Fruit fly (Drosophila melanogaster) whole organism, adult: ENCODE data around the gene 825-Oak.
"Not testable (repeated sequence)": the region's sequence is repeated elsewhere in the genome, so short reads cannot be mapped to it uniquely, and the experiment has no call there.

Experiments used
- CG11617 ChIP-seq: fragments of 200-800 bp; sonication (Bioruptor generic); optimal IDR thresholded peaks from 2 replicates; lab custom pipeline; 2017; ENCODE audit warnings: mild to moderate bottlenecking, missing biosample characterization, missing genetic modification reagents, missing genetic modification characterization
- CG12768 ChIP-seq: fragments of 200-800 bp; sonication (Bioruptor generic); optimal IDR thresholded peaks from 2 replicates; lab custom pipeline; 2017; ENCODE audit warnings: missing biosample characterization, missing genetic modification characterization, mild to moderate bottlenecking, moderate library complexity, missing genetic modification reagents
- CG33017 ChIP-seq: fragments of 200-800 bp; sonication (Bioruptor generic); optimal IDR thresholded peaks from 2 replicates; lab custom pipeline; 2018; ENCODE audit warnings: missing biosample characterization, mild to moderate bottlenecking, missing genetic modification characterization, moderate library complexity
- CG7045 ChIP-seq: fragments of 200-800 bp; sonication (Bioruptor generic); optimal IDR thresholded peaks from 2 replicates; lab custom pipeline; 2017; ENCODE audit warnings: missing biosample characterization, mild to moderate bottlenecking, missing genetic modification characterization
- CG7101 ChIP-seq: fragments of 200-800 bp; sonication (Bioruptor generic); optimal IDR thresholded peaks from 2 replicates; lab custom pipeline; 2018; ENCODE audit warnings: missing biosample characterization, mild to moderate bottlenecking, missing genetic modification characterization, moderate library complexity
- Clk ChIP-seq: fragments of 200-800 bp; sonication (Bioruptor generic); optimal IDR thresholded peaks from 2 replicates; lab custom pipeline; 2017; ENCODE audit warnings: missing biosample characterization, missing genetic modification characterization
- Crg-1 ChIP-seq: fragments of 200-800 bp; sonication (Bioruptor generic); optimal IDR thresholded peaks from 2 replicates; lab custom pipeline; 2016; ENCODE audit warnings: missing biosample characterization, missing genetic modification characterization
- Hr96 ChIP-seq: fragments of 200-800 bp; sonication (Bioruptor generic); optimal IDR thresholded peaks from 2 replicates; lab custom pipeline; 2016; ENCODE audit warnings: missing biosample characterization, missing genetic modification characterization
- bab1 ChIP-seq: fragments of 200-800 bp; sonication (Bioruptor generic); optimal IDR thresholded peaks from 3 replicates; lab custom pipeline; 2019; ENCODE audit warnings: missing biosample characterization, mild to moderate bottlenecking, missing genetic modification characterization, moderate library complexity
- kay ChIP-seq: fragments of 200-800 bp; sonication (Bioruptor generic); peaks from one replicate; lab custom pipeline; 2016; ENCODE audit warnings: missing biosample characterization, missing genetic modification characterization, borderline replicate concordance
- ovo ChIP-seq: fragments of 200-800 bp; sonication (Bioruptor generic); optimal IDR thresholded peaks from 2 replicates; lab custom pipeline; 2016; ENCODE audit warnings: missing biosample characterization, missing genetic modification characterization
- pad ChIP-seq: fragments of 200-800 bp; sonication (Bioruptor generic); optimal IDR thresholded peaks from 3 replicates; lab custom pipeline; 2017; ENCODE audit warnings: missing biosample characterization, missing genetic modification characterization, mild to moderate bottlenecking, moderate library complexity, missing genetic modification reagents
- tj ChIP-seq: fragments of 200-800 bp; sonication (Bioruptor generic); optimal IDR thresholded peaks from 3 replicates; lab custom pipeline; 2017; ENCODE audit warnings: missing biosample characterization, mild to moderate bottlenecking, missing genetic modification characterization, moderate library complexity
- toe ChIP-seq: fragments of 200-800 bp; sonication (Bioruptor generic); optimal IDR thresholded peaks from 2 replicates; lab custom pipeline; 2016; ENCODE audit warnings: missing biosample characterization, missing genetic modification characterization

DNA sequence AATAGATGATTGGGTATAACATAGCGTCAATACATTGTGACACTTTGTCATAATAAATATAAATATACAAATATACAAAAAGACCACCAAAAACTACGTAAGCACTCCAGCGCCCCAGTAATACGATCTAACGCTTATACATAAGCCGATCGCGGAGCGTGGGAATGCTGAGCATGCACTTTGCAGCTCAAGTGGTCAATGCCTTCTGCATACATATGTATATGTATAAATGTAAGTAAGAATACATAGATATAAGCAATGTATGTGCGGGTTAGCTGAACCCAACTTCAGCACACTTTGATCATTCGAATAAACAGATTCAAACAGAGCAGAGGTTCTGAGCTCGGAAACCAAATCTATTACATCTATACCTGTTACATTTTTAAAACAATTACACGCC, 15.2 kb upstream of the 825-Oak start, which contains the start of gene CG32212:
- not testable (repeated sequence) for TF ChIP-seq CG11617 (GFP tag; lab: Kevin White, UChicago); Hr96; CG7101 (tag; lab: Kevin White, UChicago); kay (GFP tag; lab: Kevin White, UChicago); Crg-1 (GFP tag; lab: Kevin White, UChicago); tj (GFP tag; lab: Kevin White, UChicago); bab1 (GFP tag; lab: Kevin White, UChicago); toe; ovo (GFP tag; lab: Kevin White, UChicago); CG12768 (GFP tag; lab: Kevin White, UChicago); CG7045 (GFP tag; lab: Kevin White, UChicago); CG33017; pad (GFP tag; lab: Kevin White, UChicago); Clk (GFP tag; lab: Kevin White, UChicago)
